Fruit fly (Drosophila melanogaster): Measurements from ENCODE around the gene Pmi.

The Pmi gene

dm6 chr3L:5752903-5753604 lies 26.8 kb upstream of the Pmi start, which contains the start of gene Usp47 (continued):
- TF ChIP-seq hkb (optimal IDR thresholded peaks at IDR 0.05) (no peak), hkb (GFP tag; IDR thresholded peaks at IDR 0.05) (0 out of 2 replicates have a peak, but pooled peaks have one; percentile 10), sr (GFP tag; IDR thresholded peaks at IDR 0.05) (no peak), MESR4 (GFP tag; optimal IDR thresholded peaks at IDR 0.05) (peak; percentile 89), Adf1 (GFP tag; IDR thresholded peaks at IDR 0.05) (no peak; the same call in 1 of the 2 replicates), CG34422 (GFP tag; IDR thresholded peaks at IDR 0.05) (peak; percentile 84; the same call in 2 of the 3 replicates), CG13894 (tag; optimal IDR thresholded peaks at IDR 0.05) (peak; percentile 29), Jarid2 (GFP tag; optimal IDR thresholded peaks at IDR 0.05) (peak; percentile 59), YL-1 (GFP tag; optimal IDR thresholded peaks at IDR 0.05) (peak; percentile 72), Drgx (GFP tag; IDR thresholded peaks at IDR 0.05) (0 out of 2 replicates have a peak, but pooled peaks have one; percentile 5), vvl (GFP tag; IDR thresholded peaks at IDR 0.05) (peak; percentile 33; the same call in 1 of the 2 replicates), CG9797 (GFP tag; optimal IDR thresholded peaks at IDR 0.05) (peak; percentile 74), Taf1 (GFP tag; IDR thresholded peaks at IDR 0.05) (no peak), trem (tag; optimal IDR thresholded peaks at IDR 0.05) (peak; percentile 45), CG4617 (GFP tag; optimal IDR thresholded peaks at IDR 0.05; ENCODE audit: borderline replicate concordance) (peak; percentile 96), mld (GFP tag; IDR thresholded peaks at IDR 0.05; ENCODE audit: partially characterized antibody) (0 out of 3 replicates have a peak, but pooled peaks have one; percentile 36), Fer1 (GFP tag; optimal IDR thresholded peaks at IDR 0.05) (peak; percentile 58), repo (GFP tag; optimal IDR thresholded peaks at IDR 0.05) (peak; percentile 21), Hr78 (GFP tag; optimal IDR thresholded peaks at IDR 0.05) (peak in 1 of 2 experiments; percentile 97), CG12659 (GFP tag; optimal IDR thresholded peaks at IDR 0.05) (peak; percentile 38), ind (GFP tag; optimal IDR thresholded peaks at IDR 0.05) (no peak), amos (GFP tag; IDR thresholded peaks at IDR 0.05; ENCODE audit: partially characterized antibody) (peak; percentile 27; the same call in 1 of the 2 replicates), MBD-R2 (GFP tag; IDR thresholded peaks at IDR 0.05) (peak; percentile 58), slp2 (GFP tag; optimal IDR thresholded peaks at IDR 0.05) (no peak), stwl (tag; optimal IDR thresholded peaks at IDR 0.05) (peak; percentile 32), CG3065 (GFP tag; optimal IDR thresholded peaks at IDR 0.05) (no peak), gfzf (GFP tag; optimal IDR thresholded peaks at IDR 0.05) (peak; percentile 89), Chrac-16 (GFP tag; optimal IDR thresholded peaks at IDR 0.05) (no peak), usp (GFP tag; optimal IDR thresholded peaks at IDR 0.05) (no peak), Sry-δ (GFP tag; optimal IDR thresholded peaks at IDR 0.05) (no peak), dm (GFP tag; optimal IDR thresholded peaks at IDR 0.05) (peak; percentile 7), vnd (GFP tag; IDR thresholded peaks at IDR 0.05; ENCODE audit: partially characterized antibody) (peak; percentile 38; the same call in 1 of the 3 replicates), Poxn (GFP tag; IDR thresholded peaks at IDR 0.05) (no peak), CG14965 (GFP tag; optimal IDR thresholded peaks at IDR 0.05; ENCODE audit: borderline replicate concordance) (no peak), nom (GFP tag; optimal IDR thresholded peaks at IDR 0.05) (peak; percentile 20), Deaf1 (tag; optimal IDR thresholded peaks at IDR 0.05) (peak; percentile 73), pzg (GFP tag; optimal IDR thresholded peaks at IDR 0.05) (peak; percentile 83), CG3847 (GFP tag; IDR thresholded peaks at IDR 0.05) (peak; percentile 16; the same call in 1 of the 2 replicates), seq (GFP tag; IDR thresholded peaks at IDR 0.05) (0 out of 2 replicates have a peak, but pooled peaks have one; percentile 17), NC2β (GFP tag; optimal IDR thresholded peaks at IDR 0.05) (peak; percentile 34), CG33213 (GFP tag; optimal IDR thresholded peaks at IDR 0.05) (peak; percentile 3), nmo (GFP tag; optimal IDR thresholded peaks at IDR 0.05) (peak; percentile 0), Ets97D (GFP tag; optimal IDR thresholded peaks at IDR 0.05) (peak; percentile 3), ci (GFP tag; IDR thresholded peaks at IDR 0.05) (0 out of 3 replicates have a peak, but pooled peaks have one; percentile 12), Bgb (GFP tag; IDR thresholded peaks at IDR 0.05; ENCODE audit: partially characterized antibody) (peak; percentile 41; the same call in 1 of the 2 replicates), Myb (GFP tag; optimal IDR thresholded peaks at IDR 0.05) (peak; percentile 82), CG7839 (tag; optimal IDR thresholded peaks at IDR 0.05) (no peak), CG7786 (GFP tag; optimal IDR thresholded peaks at IDR 0.05) (no peak)

Measured in whole organism, embryonic.